Worm (Caenorhabditis elegans): ENCODE data around the gene clec-59.
A peak's percentile ranks its signal among the peaks of the same experiment; 100 is the strongest.

clec-59 gene

DNA sequence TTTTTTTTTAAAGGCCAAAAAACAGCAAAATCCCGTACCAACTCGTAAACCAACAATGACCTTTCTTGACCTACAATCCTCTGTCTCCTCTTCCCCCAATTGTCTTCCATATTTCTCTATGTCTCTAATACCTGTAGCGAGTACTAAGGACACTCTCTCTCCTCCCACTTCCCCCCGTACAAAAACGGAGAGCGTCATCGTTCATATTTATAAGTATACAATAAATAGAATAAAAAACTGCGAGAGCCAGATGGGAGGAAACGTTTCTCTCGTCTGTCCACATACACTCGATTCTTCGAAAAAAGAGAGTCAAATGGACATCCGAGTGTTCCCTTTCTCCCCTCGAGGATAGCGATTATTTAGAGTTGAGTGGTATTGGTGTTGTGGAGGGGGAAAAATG lies 25.5 kb upstream of the clec-59 start:
- TF ChIP-seq egl-27 (tag; optimal IDR thresholded peaks at IDR 0.05): peak; percentile 14
- peak; percentile 44 for TF ChIP-seq sma-9 (GFP tag; optimal IDR thresholded peaks at IDR 0.05)
- no peak for TF ChIP-seq sma-9 (tag; optimal IDR thresholded peaks at IDR 0.05)
- TF ChIP-seq ztf-11 (tag; optimal IDR thresholded peaks at IDR 0.05): no peak
- no peak for TF ChIP-seq nhr-129 (tag; optimal IDR thresholded peaks at IDR 0.05)
- TF ChIP-seq blmp-1 (tag; optimal IDR thresholded peaks at IDR 0.05; ENCODE audit: insufficient read depth): no peak
- no peak for TF ChIP-seq ztf-4 (tag; optimal IDR thresholded peaks at IDR 0.05)
- TF ChIP-seq dmd-4 (tag; optimal IDR thresholded peaks at IDR 0.05): no peak
- no peak for TF ChIP-seq zag-1 (tag; optimal IDR thresholded peaks at IDR 0.05)
- TF ChIP-seq gmeb-1 (tag; optimal IDR thresholded peaks at IDR 0.05): no peak
- peak; percentile 23 for TF ChIP-seq C34F6.9 (tag; optimal IDR thresholded peaks at IDR 0.05)
- no peak for TF ChIP-seq nhr-77 (tag; optimal IDR thresholded peaks at IDR 0.05)
- no peak for TF ChIP-seq alr-1 (tag; optimal IDR thresholded peaks at IDR 0.05)
- TF ChIP-seq sem-4 (tag; optimal IDR thresholded peaks at IDR 0.05): peak; percentile 0
- TF ChIP-seq unc-39 (tag; optimal IDR thresholded peaks at IDR 0.05): no peak
- peak; percentile 25 for TF ChIP-seq nhr-6 (tag; optimal IDR thresholded peaks at IDR 0.05)
- TF ChIP-seq unc-55 (GFP tag; optimal IDR thresholded peaks at IDR 0.05): peak; percentile 13
- TF ChIP-seq ztf-1 (GFP tag; conservative IDR thresholded peaks at IDR 0.05): no peak
- peak; percentile 3 for TF ChIP-seq nhr-25 (tag; optimal IDR thresholded peaks at IDR 0.05)
- no peak for TF ChIP-seq mdl-1 (tag; optimal IDR thresholded peaks at IDR 0.05)
- no peak for TF ChIP-seq sma-3 (GFP tag; optimal IDR thresholded peaks at IDR 0.05)
- TF ChIP-seq F13H6.1 (tag; optimal IDR thresholded peaks at IDR 0.05): peak; percentile 30
- no peak for TF ChIP-seq fos-1 (tag; optimal IDR thresholded peaks at IDR 0.05)

ce11 chrII:10502491-10503063 lies 23.3 kb upstream of the clec-59 start, which contains the start of gene myrf-1:
Gene myrf-1 (minus strand): TSS chrII:10502541.
- peak; percentile 93 for TF ChIP-seq sma-9 (GFP tag; optimal IDR thresholded peaks at IDR 0.05)
- no peak for TF ChIP-seq sma-9 (tag; optimal IDR thresholded peaks at IDR 0.05)
- TF ChIP-seq nhr-25 (tag; optimal IDR thresholded peaks at IDR 0.05): peak; percentile 63
- peak; percentile 80 for TF ChIP-seq unc-55 (GFP tag; optimal IDR thresholded peaks at IDR 0.05)
- no peak for TF ChIP-seq mbf-1 (tag; optimal IDR thresholded peaks at IDR 0.05)
- peak; percentile 74 for TF ChIP-seq ceh-16 (tag; optimal IDR thresholded peaks at IDR 0.05)
- peak; percentile 82 for TF ChIP-seq nhr-21 (tag; optimal IDR thresholded peaks at IDR 0.05)
- TF ChIP-seq nhr-23 (tag; optimal IDR thresholded peaks at IDR 0.05): no peak
- TF ChIP-seq sem-4 (tag; optimal IDR thresholded peaks at IDR 0.05): peak; percentile 79
- peak; percentile 71 for TF ChIP-seq gmeb-1 (tag; optimal IDR thresholded peaks at IDR 0.05)
- TF ChIP-seq mab-5 (tag; optimal IDR thresholded peaks at IDR 0.05): peak; percentile 37
- no peak for TF ChIP-seq unc-39 (tag; optimal IDR thresholded peaks at IDR 0.05)
- no peak for TF ChIP-seq aly-2 (tag; optimal IDR thresholded peaks at IDR 0.05)
- TF ChIP-seq C34F6.9 (tag; optimal IDR thresholded peaks at IDR 0.05): peak; percentile 85
- peak; percentile 84 for TF ChIP-seq nhr-129 (tag; optimal IDR thresholded peaks at IDR 0.05)
- peak; percentile 84 for TF ChIP-seq Y55F3AM.14 (GFP tag; optimal IDR thresholded peaks at IDR 0.05)
- no peak for TF ChIP-seq elt-3 (tag; optimal IDR thresholded peaks at IDR 0.05)
- TF ChIP-seq mdl-1 (tag; optimal IDR thresholded peaks at IDR 0.05): peak; percentile 64 to 85
- TF ChIP-seq ceh-82 (tag; optimal IDR thresholded peaks at IDR 0.05): no peak
- TF ChIP-seq nhr-11 (tag; optimal IDR thresholded peaks at IDR 0.05): no peak
- TF ChIP-seq sma-3 (GFP tag; optimal IDR thresholded peaks at IDR 0.05): peak; percentile 85
- peak; percentile 84 for TF ChIP-seq fos-1 (tag; optimal IDR thresholded peaks at IDR 0.05)
- TF ChIP-seq lin-13 (GFP tag; optimal IDR thresholded peaks at IDR 0.05): peak; percentile 72
- TF ChIP-seq lsy-2 (tag; optimal IDR thresholded peaks at IDR 0.05): peak; percentile 39 to 81
- no peak for TF ChIP-seq ZK546.5 (tag; optimal IDR thresholded peaks at IDR 0.05)
- TF ChIP-seq egl-27 (tag; optimal IDR thresholded peaks at IDR 0.05): peak; percentile 86
- peak; percentile 84 for TF ChIP-seq crh-2 (tag; optimal IDR thresholded peaks at IDR 0.05)
- no peak for TF ChIP-seq nhr-10 (tag; optimal IDR thresholded peaks at IDR 0.05)
- peak; percentile 28 for TF ChIP-seq elt-1 (tag; optimal IDR thresholded peaks at IDR 0.05)
- TF ChIP-seq skn-1 (tag; optimal IDR thresholded peaks at IDR 0.05): no peak
- TF ChIP-seq dmd-4 (tag; optimal IDR thresholded peaks at IDR 0.05): no peak
- TF ChIP-seq ztf-1 (GFP tag; conservative IDR thresholded peaks at IDR 0.05): no peak
- TF ChIP-seq ztf-4 (tag; optimal IDR thresholded peaks at IDR 0.05): peak; percentile 63
- TF ChIP-seq nhr-6 (tag; optimal IDR thresholded peaks at IDR 0.05): no peak
- TF ChIP-seq blmp-1 (tag; optimal IDR thresholded peaks at IDR 0.05; ENCODE audit: insufficient read depth): peak; percentile 50
- no peak for TF ChIP-seq nhr-77 (tag; optimal IDR thresholded peaks at IDR 0.05)
- TF ChIP-seq alr-1 (tag; optimal IDR thresholded peaks at IDR 0.05): no peak
- TF ChIP-seq peb-1 (tag; optimal IDR thresholded peaks at IDR 0.05): peak; percentile 92
- no peak for TF ChIP-seq unc-62 (GFP tag; optimal IDR thresholded peaks at IDR 0.05)
- TF ChIP-seq lin-11 (tag; optimal IDR thresholded peaks at IDR 0.05): peak; percentile 86
- TF ChIP-seq nhr-237 (tag; optimal IDR thresholded peaks at IDR 0.05): no peak
- no peak for TF ChIP-seq ztf-11 (tag; optimal IDR thresholded peaks at IDR 0.05)
- peak; percentile 93 for TF ChIP-seq zag-1 (tag; optimal IDR thresholded peaks at IDR 0.05)
- TF ChIP-seq lin-39 (tag; optimal IDR thresholded peaks at IDR 0.05): no peak
- peak; percentile 97 for TF ChIP-seq F13H6.1 (tag; optimal IDR thresholded peaks at IDR 0.05)
- no peak for TF ChIP-seq R02D3.7 (tag; optimal IDR thresholded peaks at IDR 0.05)
- peak; percentile 25 for TF ChIP-seq snpc-4 (tag; optimal IDR thresholded peaks at IDR 0.05)
- no peak for TF ChIP-seq ama-1 (optimal IDR thresholded peaks at IDR 0.05)
- TF ChIP-seq nhr-12 (tag; optimal IDR thresholded peaks at IDR 0.05): no peak

Measured in whole organism, L2 larva.